Fruit fly (Drosophila melanogaster) whole organism, adult: Measurements from ENCODE around the gene CG1146.

ENCODE experiments used
- Crg-1 ChIP-seq: fragments of 200-800 bp; sonication (Bioruptor generic); optimal IDR thresholded peaks from 2 replicates; lab custom pipeline; 2016; ENCODE audit warnings: missing biosample characterization, missing genetic modification characterization
- Hr96 ChIP-seq: fragments of 200-800 bp; sonication (Bioruptor generic); optimal IDR thresholded peaks from 2 replicates; lab custom pipeline; 2016; ENCODE audit warnings: missing biosample characterization, missing genetic modification characterization
- pad ChIP-seq: fragments of 200-800 bp; sonication (Bioruptor generic); optimal IDR thresholded peaks from 3 replicates; lab custom pipeline; 2017; ENCODE audit warnings: missing biosample characterization, missing genetic modification characterization, mild to moderate bottlenecking, moderate library complexity, missing genetic modification reagents

DNA sequence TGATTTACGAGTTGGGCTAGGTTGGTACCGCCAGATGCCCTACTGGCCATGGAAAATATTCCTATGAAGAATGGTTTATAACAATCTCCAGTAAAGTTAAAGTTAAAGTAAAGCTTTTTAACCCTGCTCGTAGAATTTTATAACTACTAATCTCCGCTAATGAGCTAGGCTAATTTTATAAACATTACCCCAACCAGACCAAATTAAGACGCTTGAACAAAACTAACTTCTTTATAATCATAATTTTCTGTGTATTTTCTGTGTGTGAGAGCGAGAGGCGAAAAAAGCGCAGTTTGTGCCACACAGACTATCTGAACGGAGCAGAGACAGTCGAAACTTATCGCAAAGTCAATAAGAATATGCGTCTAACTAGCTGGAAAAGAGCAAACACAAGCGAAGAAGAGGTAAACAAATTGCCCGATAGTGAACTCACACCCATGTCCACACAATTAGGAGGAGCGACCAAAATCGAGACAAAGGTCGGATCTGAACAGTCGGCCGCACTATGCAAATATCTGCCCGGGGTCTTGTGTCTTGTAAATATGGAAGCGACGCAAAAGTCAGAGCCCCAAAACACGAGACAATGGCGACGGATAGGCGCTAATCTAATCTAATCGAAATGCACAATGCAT lies 48.5 kb downstream of the CG1146 start:
- peak; percentile 48 for TF ChIP-seq pad (GFP tag; lab: Kevin White, UChicago)
- peak; percentile 82 for TF ChIP-seq Crg-1 (GFP tag; lab: Kevin White, UChicago)
- TF ChIP-seq Hr96 (GFP tag; lab: Kevin White, UChicago) = peak; percentile 50
